Fruit fly (Drosophila melanogaster) whole organism, adult: ENCODE measurements around the gene sstn.

ENCODE experiments used
- CG11617 ChIP-seq: fragments of 200-800 bp; sonication (Bioruptor generic); optimal IDR thresholded peaks from 2 replicates; lab custom pipeline; 2017; ENCODE audit warnings: mild to moderate bottlenecking, missing biosample characterization, missing genetic modification reagents, missing genetic modification characterization
- CG1620 ChIP-seq: fragments of 200-800 bp; sonication (Bioruptor generic); optimal IDR thresholded peaks from 2 replicates; lab custom pipeline; 2016; ENCODE audit warnings: missing biosample characterization, missing genetic modification characterization
- CG33017 ChIP-seq: fragments of 200-800 bp; sonication (Bioruptor generic); optimal IDR thresholded peaks from 2 replicates; lab custom pipeline; 2018; ENCODE audit warnings: missing biosample characterization, mild to moderate bottlenecking, missing genetic modification characterization, moderate library complexity
- CG7045 ChIP-seq: fragments of 200-800 bp; sonication (Bioruptor generic); optimal IDR thresholded peaks from 2 replicates; lab custom pipeline; 2017; ENCODE audit warnings: missing biosample characterization, mild to moderate bottlenecking, missing genetic modification characterization
- Clk ChIP-seq: fragments of 200-800 bp; sonication (Bioruptor generic); optimal IDR thresholded peaks from 2 replicates; lab custom pipeline; 2017; ENCODE audit warnings: missing biosample characterization, missing genetic modification characterization
- Hr96 ChIP-seq: fragments of 200-800 bp; sonication (Bioruptor generic); optimal IDR thresholded peaks from 2 replicates; lab custom pipeline; 2016; ENCODE audit warnings: missing biosample characterization, missing genetic modification characterization
- Mnt ChIP-seq: fragments of 200-800 bp; sonication (Bioruptor generic); optimal IDR thresholded peaks from 2 replicates; lab custom pipeline; 2016; ENCODE audit warnings: missing biosample characterization, mild to moderate bottlenecking, missing genetic modification characterization
- bab1 ChIP-seq: fragments of 200-800 bp; sonication (Bioruptor generic); optimal IDR thresholded peaks from 3 replicates; lab custom pipeline; 2019; ENCODE audit warnings: missing biosample characterization, mild to moderate bottlenecking, missing genetic modification characterization, moderate library complexity
- cic ChIP-seq: fragments of 200-800 bp; sonication (Bioruptor generic); optimal IDR thresholded peaks from 2 replicates; lab custom pipeline; 2017; ENCODE audit warnings: missing biosample characterization, mild to moderate bottlenecking, missing genetic modification characterization, moderate library complexity
- ovo ChIP-seq: fragments of 200-800 bp; sonication (Bioruptor generic); optimal IDR thresholded peaks from 2 replicates; lab custom pipeline; 2016; ENCODE audit warnings: missing biosample characterization, missing genetic modification characterization
- pad ChIP-seq: fragments of 200-800 bp; sonication (Bioruptor generic); optimal IDR thresholded peaks from 3 replicates; lab custom pipeline; 2017; ENCODE audit warnings: missing biosample characterization, missing genetic modification characterization, mild to moderate bottlenecking, moderate library complexity, missing genetic modification reagents
- tj ChIP-seq: fragments of 200-800 bp; sonication (Bioruptor generic); optimal IDR thresholded peaks from 3 replicates; lab custom pipeline; 2017; ENCODE audit warnings: missing biosample characterization, mild to moderate bottlenecking, missing genetic modification characterization, moderate library complexity

- TF ChIP-seq bab1 (GFP tag; lab: Kevin White, UChicago) = peak; percentile 51
- TF ChIP-seq CG11617 (GFP tag; lab: Kevin White, UChicago) = no peak
- no peak for TF ChIP-seq CG33017 (tag; lab: Kevin White, UChicago)
- TF ChIP-seq tj = no peak
- TF ChIP-seq Mnt (GFP tag; lab: Kevin White, UChicago) = peak; percentile 61
- no peak for TF ChIP-seq Clk (GFP tag; lab: Kevin White, UChicago)
- no peak for TF ChIP-seq CG1620 (GFP tag; lab: Kevin White, UChicago)
- TF ChIP-seq pad (GFP tag; lab: Kevin White, UChicago) = no peak
- no peak for TF ChIP-seq CG7045 (GFP tag; lab: Kevin White, UChicago)
- TF ChIP-seq Hr96 (GFP tag; lab: Kevin White, UChicago) = no peak
- TF ChIP-seq ovo (GFP tag; lab: Kevin White, UChicago) = no peak
- no peak for TF ChIP-seq cic (GFP tag; lab: Kevin White, UChicago)
Measured at dm6 chr3L:15097878-15098520, 3.5 kb upstream of the sstn start, which contains the start of gene Ctps.
